Worm (Caenorhabditis elegans) whole organism, L2 larva: Measurements from ENCODE around the gene B0273.1.

ENCODE experiments used
- alr-1 ChIP-seq: fragments of 150-350 bp; optimal IDR thresholded peaks from 2 replicates; lab custom pipeline; 2014; ENCODE audit warnings: missing biosample characterization, missing genetic modification characterization
- ama-1 ChIP-seq: fragments of 150-350 bp; optimal IDR thresholded peaks from 2 replicates; lab custom pipeline; 2018; ENCODE audit warnings: inconsistent platforms
- ceh-82 ChIP-seq: fragments of 150-350 bp; optimal IDR thresholded peaks from 2 replicates; lab custom pipeline; 2014; ENCODE audit warnings: missing biosample characterization, missing genetic modification characterization
- dmd-4 ChIP-seq: sonication (generic microtip); optimal IDR thresholded peaks from 2 replicates; lab custom pipeline; 2017; ENCODE audit warnings: missing biosample characterization, missing genetic modification characterization
- elt-3 ChIP-seq: sonication (generic microtip); optimal IDR thresholded peaks from 2 replicates; lab custom pipeline; 2017; ENCODE audit warnings: missing biosample characterization, missing genetic modification characterization
- nhr-11 ChIP-seq: fragments of 150-350 bp; optimal IDR thresholded peaks from 2 replicates; lab custom pipeline; 2014; ENCODE audit warnings: missing biosample characterization, missing genetic modification characterization
- nhr-129 ChIP-seq: fragments of 150-350 bp; optimal IDR thresholded peaks from 2 replicates; lab custom pipeline; 2014; ENCODE audit warnings: missing biosample characterization, missing genetic modification characterization
- nhr-23 ChIP-seq: fragments of 150-350 bp; optimal IDR thresholded peaks from 2 replicates; lab custom pipeline; 2014; ENCODE audit warnings: missing biosample characterization, missing genetic modification reagents, missing genetic modification characterization
- nhr-25 ChIP-seq: fragments of 150-350 bp; sonication (generic microtip); optimal IDR thresholded peaks from 3 replicates; lab custom pipeline; 2014; ENCODE audit warnings: missing biosample characterization, missing genetic modification characterization
- nhr-77 ChIP-seq: fragments of 150-350 bp; optimal IDR thresholded peaks from 2 replicates; lab custom pipeline; 2014; ENCODE audit warnings: missing biosample characterization, missing genetic modification characterization
- unc-39 ChIP-seq: fragments of 150-350 bp; optimal IDR thresholded peaks from 2 replicates; lab custom pipeline; 2014; ENCODE audit warnings: missing biosample characterization, missing genetic modification characterization
- unc-62 ChIP-seq: fragments of 150-350 bp; optimal IDR thresholded peaks from 2 replicates; lab custom pipeline; 2014; ENCODE audit warnings: missing biosample characterization, missing genetic modification reagents, missing genetic modification characterization
- zag-1 ChIP-seq: fragments of 150-350 bp; optimal IDR thresholded peaks from 2 replicates; lab custom pipeline; 2014; ENCODE audit warnings: missing biosample characterization, missing genetic modification characterization

DNA sequence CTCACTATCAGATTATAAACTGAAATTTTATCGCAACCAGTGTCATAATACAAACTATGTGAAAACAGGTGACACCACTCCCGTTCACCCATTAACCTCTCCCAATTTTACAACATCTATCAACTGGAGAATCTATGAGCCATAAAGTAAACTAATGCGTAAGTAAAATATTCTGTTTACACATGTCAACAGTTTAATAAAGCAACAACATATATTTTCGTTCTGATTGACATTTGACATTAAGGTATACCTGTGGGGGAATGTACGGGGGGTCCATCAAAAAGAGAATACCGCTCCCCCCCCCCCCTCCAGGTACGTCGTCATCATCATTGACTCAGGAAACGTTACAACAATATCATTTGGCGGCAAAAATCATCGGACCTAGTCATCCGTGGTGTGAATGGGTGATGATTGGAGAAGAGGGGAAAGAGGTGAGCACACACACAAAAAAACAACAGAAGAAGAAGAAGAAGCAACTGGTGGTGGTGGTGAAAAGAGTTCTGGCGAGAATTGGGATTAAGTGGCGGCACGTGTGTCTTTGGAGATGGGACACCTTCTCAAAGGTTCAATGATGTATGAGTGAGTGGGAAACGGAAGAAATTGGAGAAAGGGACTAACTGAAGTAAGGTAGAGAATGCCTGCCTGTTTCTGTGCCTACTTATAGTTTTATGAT is 33.1 kb downstream of the B0273.1 start:
- TF ChIP-seq nhr-23 (tag; lab: Kevin White, UChicago) (no peak), nhr-77 (tag; lab: Kevin White, UChicago) (no peak), unc-62 (no peak), dmd-4 (no peak), nhr-129 (no peak), zag-1 (tag; lab: Kevin White, UChicago) (no peak), elt-3 (no peak), ceh-82 (tag; lab: Kevin White, UChicago) (no peak), alr-1 (tag; lab: Kevin White, UChicago) (no peak), nhr-11 (no peak), ama-1 (no peak), nhr-25 (no peak), unc-39 (tag; lab: Kevin White, UChicago) (no peak)
